Fruit fly (Drosophila melanogaster): ENCODE data around the gene kon.
A peak's percentile ranks its signal among the peaks of the same experiment; 100 is the strongest.

The kon gene

DNA sequence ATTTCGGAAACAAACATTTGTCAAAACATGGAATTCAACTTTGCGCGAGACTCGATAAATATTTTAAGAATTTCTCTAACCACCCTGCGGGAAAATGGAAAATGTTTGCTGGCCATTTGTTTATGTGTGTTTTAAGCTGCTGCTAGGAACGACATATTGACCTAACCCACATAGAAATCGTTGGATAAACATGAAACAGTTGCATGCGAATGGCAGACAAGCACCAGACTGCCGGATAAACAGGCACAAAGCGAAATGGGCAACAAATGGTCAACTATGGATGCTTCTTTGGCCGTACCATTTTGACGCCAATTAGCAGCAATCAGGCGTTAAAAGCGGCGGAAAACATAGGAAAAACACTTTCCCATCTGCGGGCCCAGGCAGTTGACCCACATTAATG lies 6.9 kb downstream of the kon start (continued):
- TF ChIP-seq dpn (GFP tag; optimal IDR thresholded peaks at IDR 0.05) = no peak
- no peak for TF ChIP-seq p53 (GFP tag; optimal IDR thresholded peaks at IDR 0.05)
- no peak for TF ChIP-seq HmgD (GFP tag; optimal IDR thresholded peaks at IDR 0.05)
- TF ChIP-seq CG18011 (GFP tag; optimal IDR thresholded peaks at IDR 0.05) = no peak
- no peak for TF ChIP-seq nau (GFP tag; optimal IDR thresholded peaks at IDR 0.05)
- no peak for TF ChIP-seq CG14441 (GFP tag; IDR thresholded peaks at IDR 0.05)
- TF ChIP-seq ara (GFP tag; IDR thresholded peaks at IDR 0.05) = 0 out of 2 replicates have a peak, but pooled peaks have one; percentile 29
- TF ChIP-seq CG1024 (GFP tag; IDR thresholded peaks at IDR 0.05) = no peak
- TF ChIP-seq CG6683 (GFP tag; optimal IDR thresholded peaks at IDR 0.05) = no peak
- TF ChIP-seq Atf3 (GFP tag; optimal IDR thresholded peaks at IDR 0.05) = no peak
- TF ChIP-seq Dip2 (GFP tag; IDR thresholded peaks at IDR 0.05) = no peak
- TF ChIP-seq Dbx (GFP tag; IDR thresholded peaks at IDR 0.05) = no peak
- no peak for TF ChIP-seq ap (GFP tag; IDR thresholded peaks at IDR 0.05)
- no peak for TF ChIP-seq PHDP (tag; optimal IDR thresholded peaks at IDR 0.05)
- TF ChIP-seq CG2202 (tag; optimal IDR thresholded peaks at IDR 0.05) = peak; percentile 49
- no peak for TF ChIP-seq lola (GFP tag; optimal IDR thresholded peaks at IDR 0.05)
- no peak for TF ChIP-seq CG43689 (GFP tag; IDR thresholded peaks at IDR 0.05)
- TF ChIP-seq Lhr (GFP tag; optimal IDR thresholded peaks at IDR 0.05) = no peak
- no peak for TF ChIP-seq MTF-1 (GFP tag; optimal IDR thresholded peaks at IDR 0.05; ENCODE audit: borderline replicate concordance)
- TF ChIP-seq wdn (GFP tag; IDR thresholded peaks at IDR 0.05) = no peak
- peak; percentile 51 for TF ChIP-seq CG15696 (tag; optimal IDR thresholded peaks at IDR 0.05)
- TF ChIP-seq CG2120 (GFP tag; optimal IDR thresholded peaks at IDR 0.05) = no peak
- no peak for TF ChIP-seq CG31388 (GFP tag; optimal IDR thresholded peaks at IDR 0.05)
- TF ChIP-seq CG15514 (GFP tag; optimal IDR thresholded peaks at IDR 0.05) = no peak
- TF ChIP-seq CkIIα-i1 (GFP tag; IDR thresholded peaks at IDR 0.05) = no peak
- TF ChIP-seq Drgx (GFP tag; IDR thresholded peaks at IDR 0.05) = no peak
- no peak for TF ChIP-seq Bdp1 (GFP tag; optimal IDR thresholded peaks at IDR 0.05)
- no peak for TF ChIP-seq nom (GFP tag; optimal IDR thresholded peaks at IDR 0.05)
- TF ChIP-seq Poxn (GFP tag; IDR thresholded peaks at IDR 0.05) = no peak
- TF ChIP-seq Meics (GFP tag; optimal IDR thresholded peaks at IDR 0.05) = no peak
- no peak for TF ChIP-seq E2f1 (GFP tag; IDR thresholded peaks at IDR 0.05)
- no peak for TF ChIP-seq CG4424 (GFP tag; optimal IDR thresholded peaks at IDR 0.05)
- no peak for TF ChIP-seq CG42726 (GFP tag; IDR thresholded peaks at IDR 0.05; ENCODE audit: partially characterized antibody)
- no peak for TF ChIP-seq Mrtf (GFP tag; IDR thresholded peaks at IDR 0.05)
- no peak for TF ChIP-seq dm (GFP tag; optimal IDR thresholded peaks at IDR 0.05)
- TF ChIP-seq pum (GFP tag; optimal IDR thresholded peaks at IDR 0.05) = no peak
- no peak for TF ChIP-seq NfI (GFP tag; optimal IDR thresholded peaks at IDR 0.05)
- peak; percentile 26 for TF ChIP-seq CG6254 (GFP tag; optimal IDR thresholded peaks at IDR 0.05)
- no peak for TF ChIP-seq CG10274 (GFP tag; optimal IDR thresholded peaks at IDR 0.05)
- TF ChIP-seq Scr (GFP tag; IDR thresholded peaks at IDR 0.05; ENCODE audit: partially characterized antibody) = no peak
- no peak for TF ChIP-seq Stat92E (GFP tag; optimal IDR thresholded peaks at IDR 0.05)
- no peak for TF ChIP-seq CG4360 (GFP tag; IDR thresholded peaks at IDR 0.05)
- TF ChIP-seq Myb (GFP tag; optimal IDR thresholded peaks at IDR 0.05) = no peak
- TF ChIP-seq sens-2 (GFP tag; IDR thresholded peaks at IDR 0.05) = no peak
- TF ChIP-seq Trl (optimal IDR thresholded peaks at IDR 0.05) = no peak
- TF ChIP-seq Trl (GFP tag; optimal IDR thresholded peaks at IDR 0.05) = no peak
- TF ChIP-seq gfzf (GFP tag; optimal IDR thresholded peaks at IDR 0.05) = no peak
- TF ChIP-seq fd96Cb (tag; optimal IDR thresholded peaks at IDR 0.05) = no peak
- TF ChIP-seq hkb (optimal IDR thresholded peaks at IDR 0.05) = no peak
- TF ChIP-seq hkb (GFP tag; IDR thresholded peaks at IDR 0.05) = 0 out of 2 replicates have a peak, but pooled peaks have one; percentile 38
- TF ChIP-seq Dfd (GFP tag; optimal IDR thresholded peaks at IDR 0.05) = no peak
- no peak for TF ChIP-seq CG13775 (GFP tag; optimal IDR thresholded peaks at IDR 0.05)
